Fruit fly (Drosophila melanogaster) whole organism, prepupa: ENCODE measurements around the gene Acp32CD.

Experiments
- Blimp-1 ChIP-seq: fragments of 200-800 bp; sonication (Bioruptor generic); optimal IDR thresholded peaks from 3 replicates; lab custom pipeline; 2017; ENCODE audit warnings: missing biosample characterization, missing genetic modification characterization, mild to moderate bottlenecking, moderate library complexity, missing genetic modification reagents
- CG10631 ChIP-seq: fragments of 200-800 bp; sonication (Bioruptor generic); optimal IDR thresholded peaks from 2 replicates; lab custom pipeline; 2016; ENCODE audit warnings: missing biosample characterization, missing genetic modification characterization
- CG10669 ChIP-seq: fragments of 200-800 bp; sonication (Bioruptor generic); optimal IDR thresholded peaks from 3 replicates; lab custom pipeline; 2018; ENCODE audit warnings: missing biosample characterization, mild to moderate bottlenecking, missing genetic modification characterization, moderate library complexity
- CG11902 ChIP-seq: fragments of 200-800 bp; sonication (Bioruptor generic); optimal IDR thresholded peaks from 3 replicates; lab custom pipeline; 2016; ENCODE audit warnings: missing biosample characterization, missing genetic modification characterization
- CG15336 ChIP-seq: fragments of 200-800 bp; sonication (Bioruptor generic); IDR thresholded peaks from 2 replicates; pipeline ENCODE4 v1.3.6; 2022; ENCODE audit warnings: missing biosample characterization, missing genetic modification characterization
- CG1621 ChIP-seq: fragments of 200-800 bp; sonication (Bioruptor generic); optimal IDR thresholded peaks from 3 replicates; lab custom pipeline; 2018; ENCODE audit warnings: missing biosample characterization, mild to moderate bottlenecking, missing genetic modification characterization
- CG16779 ChIP-seq: fragments of 200-800 bp; sonication (Bioruptor generic); optimal IDR thresholded peaks from 3 replicates; lab custom pipeline; 2017; ENCODE audit warnings: missing biosample characterization, mild to moderate bottlenecking, missing genetic modification characterization
- CG3032 ChIP-seq: fragments of 200-800 bp; optimal IDR thresholded peaks from 2 replicates; lab custom pipeline; 2019; ENCODE audit warnings: missing biosample characterization, mild to moderate bottlenecking, missing genetic modification characterization, moderate library complexity
- CG32006 ChIP-seq: fragments of 200-800 bp; sonication (Bioruptor generic); optimal IDR thresholded peaks from 3 replicates; lab custom pipeline; 2017; ENCODE audit warnings: missing biosample characterization, mild to moderate bottlenecking, missing genetic modification characterization
- CG34406 ChIP-seq: fragments of 200-800 bp; sonication (Bioruptor generic); optimal IDR thresholded peaks from 3 replicates; lab custom pipeline; 2016; ENCODE audit warnings: missing biosample characterization, missing genetic modification characterization
- CG3919 ChIP-seq: fragments of 200-800 bp; sonication (Bioruptor generic); optimal IDR thresholded peaks from 3 replicates; lab custom pipeline; 2016; ENCODE audit warnings: missing biosample characterization, missing genetic modification characterization
- CG4318 ChIP-seq: fragments of 200-800 bp; sonication (Bioruptor generic); optimal IDR thresholded peaks from 3 replicates; lab custom pipeline; 2017; ENCODE audit warnings: missing biosample characterization, mild to moderate bottlenecking, missing genetic modification characterization
- CG6163 ChIP-seq: fragments of 200-800 bp; sonication (Bioruptor generic); IDR thresholded peaks from 3 replicates; pipeline ENCODE4 v1.3.6; 2022; ENCODE audit warnings: missing biosample characterization, missing genetic modification characterization
- CG6276 ChIP-seq: fragments of 200-800 bp; sonication (Bioruptor generic); optimal IDR thresholded peaks from 2 replicates; lab custom pipeline; 2017; ENCODE audit warnings: missing biosample characterization, mild to moderate bottlenecking, missing genetic modification characterization
- CG6792 ChIP-seq: fragments of 200-800 bp; sonication (Bioruptor generic); optimal IDR thresholded peaks from 3 replicates; lab custom pipeline; 2016; ENCODE audit warnings: missing biosample characterization, missing genetic modification characterization
- CG6808 ChIP-seq: fragments of 200-800 bp; sonication (Bioruptor generic); optimal IDR thresholded peaks from 3 replicates; lab custom pipeline; 2017; ENCODE audit warnings: missing biosample characterization, missing genetic modification characterization, mild to moderate bottlenecking, moderate library complexity, missing genetic modification reagents
- CG6854 ChIP-seq: fragments of 200-800 bp; sonication (Bioruptor generic); optimal IDR thresholded peaks from 2 replicates; lab custom pipeline; 2017; ENCODE audit warnings: missing biosample characterization, mild to moderate bottlenecking, missing genetic modification characterization
- CG7368 ChIP-seq: fragments of 200-800 bp; sonication (Bioruptor generic); optimal IDR thresholded peaks from 3 replicates; lab custom pipeline; 2016; ENCODE audit warnings: missing biosample characterization, missing genetic modification characterization
- CG8319 ChIP-seq: fragments of 200-800 bp; sonication (Bioruptor generic); optimal IDR thresholded peaks from 3 replicates; lab custom pipeline; 2016; ENCODE audit warnings: missing biosample characterization, missing genetic modification characterization
- CG9139 ChIP-seq: fragments of 200-800 bp; sonication (Bioruptor generic); optimal IDR thresholded peaks from 3 replicates; lab custom pipeline; 2017; ENCODE audit warnings: missing biosample characterization, mild to moderate bottlenecking, missing genetic modification characterization
- Eip75B ChIP-seq: fragments of 200-800 bp; sonication (Bioruptor generic); optimal IDR thresholded peaks from 3 replicates; lab custom pipeline; 2016; ENCODE audit warnings: missing biosample characterization, missing genetic modification characterization
- Eip78C ChIP-seq: fragments of 200-800 bp; sonication (Bioruptor generic); peaks from one replicate; lab custom pipeline; 2016; ENCODE audit warnings: missing biosample characterization, missing genetic modification characterization
- Eip93F ChIP-seq: fragments of 200-800 bp; sonication (Bioruptor generic); optimal IDR thresholded peaks from 2 replicates; lab custom pipeline; 2016; ENCODE audit warnings: missing biosample characterization, mild to moderate bottlenecking, missing genetic modification characterization
- Ets21C ChIP-seq: fragments of 200-800 bp; sonication (Bioruptor generic); optimal IDR thresholded peaks from 3 replicates; lab custom pipeline; 2016; ENCODE audit warnings: missing biosample characterization, missing genetic modification characterization
- Ets96B ChIP-seq: fragments of 200-800 bp; optimal IDR thresholded peaks from 2 replicates; lab custom pipeline; 2019; ENCODE audit warnings: missing biosample characterization, mild to moderate bottlenecking, missing genetic modification characterization, moderate library complexity
- Gug ChIP-seq: fragments of 200-800 bp; sonication (Bioruptor generic); IDR thresholded peaks from 2 replicates; pipeline ENCODE4 v1.3.6; 2022; ENCODE audit warnings: missing biosample characterization, missing genetic modification characterization
- Hr38 ChIP-seq: sonication (Bioruptor generic); optimal IDR thresholded peaks from 2 replicates; lab custom pipeline; 2016; ENCODE audit warnings: missing biosample characterization, missing genetic modification characterization
- Hr4 ChIP-seq: fragments of 200-800 bp; sonication (Bioruptor generic); optimal IDR thresholded peaks from 3 replicates; lab custom pipeline; 2016; ENCODE audit warnings: missing biosample characterization, missing genetic modification characterization
- Lpt ChIP-seq: fragments of 200-800 bp; sonication (Bioruptor generic); optimal IDR thresholded peaks from 3 replicates; lab custom pipeline; 2016; ENCODE audit warnings: missing biosample characterization, missing genetic modification characterization
- Met ChIP-seq: fragments of 200-800 bp; sonication (Bioruptor generic); optimal IDR thresholded peaks from 3 replicates; lab custom pipeline; 2016; ENCODE audit warnings: missing biosample characterization, missing genetic modification characterization
- OdsH ChIP-seq: fragments of 200-800 bp; sonication (Bioruptor generic); optimal IDR thresholded peaks from 3 replicates; lab custom pipeline; 2016; ENCODE audit warnings: missing biosample characterization, missing genetic modification characterization
- Sox102F ChIP-seq: fragments of 200-800 bp; sonication (Bioruptor generic); optimal IDR thresholded peaks from 2 replicates; lab custom pipeline; 2016; ENCODE audit warnings: missing biosample characterization, mild to moderate bottlenecking, missing genetic modification characterization
- Sox15 ChIP-seq: fragments of 200-800 bp; sonication (Bioruptor generic); optimal IDR thresholded peaks from 3 replicates; lab custom pipeline; 2016; ENCODE audit warnings: missing biosample characterization, missing genetic modification characterization
- achi ChIP-seq: fragments of 200-800 bp; sonication (Bioruptor generic); optimal IDR thresholded peaks from 3 replicates; lab custom pipeline; 2016; ENCODE audit warnings: missing biosample characterization, missing genetic modification characterization
- acj6 ChIP-seq: fragments of 200-800 bp; sonication (Bioruptor generic); optimal IDR thresholded peaks from 3 replicates; lab custom pipeline; 2016; ENCODE audit warnings: missing biosample characterization, missing genetic modification characterization
- cyc ChIP-seq: fragments of 200-800 bp; sonication (Bioruptor generic); optimal IDR thresholded peaks from 3 replicates; lab custom pipeline; 2016; ENCODE audit warnings: missing biosample characterization, missing genetic modification characterization
- dac ChIP-seq: fragments of 200-800 bp; sonication (Bioruptor generic); optimal IDR thresholded peaks from 2 replicates; lab custom pipeline; 2017; ENCODE audit warnings: missing biosample characterization, mild to moderate bottlenecking, missing genetic modification characterization
- dsx ChIP-seq: fragments of 200-800 bp; optimal IDR thresholded peaks from 3 replicates; lab custom pipeline; 2019; ENCODE audit warnings: missing biosample characterization, mild to moderate bottlenecking, missing genetic modification characterization, moderate library complexity; ENCODE audit not compliant: poor library complexity, severe bottlenecking
- eg ChIP-seq: fragments of 200-800 bp; sonication (Bioruptor generic); IDR thresholded peaks from 3 replicates; pipeline ENCODE4 v1.3.6; 2022; ENCODE audit warnings: missing biosample characterization, missing genetic modification characterization
- esn ChIP-seq: fragments of 200-800 bp; sonication (Bioruptor generic); optimal IDR thresholded peaks from 2 replicates; lab custom pipeline; 2016; ENCODE audit warnings: missing biosample characterization, mild to moderate bottlenecking, missing genetic modification characterization, moderate library complexity
- fd85E ChIP-seq: fragments of 200-800 bp; sonication (Bioruptor generic); optimal IDR thresholded peaks from 3 replicates; lab custom pipeline; 2016; ENCODE audit warnings: missing biosample characterization, missing genetic modification characterization
- fkh ChIP-seq: fragments of 200-800 bp; sonication (Bioruptor generic); optimal IDR thresholded peaks from 3 replicates; lab custom pipeline; 2017; ENCODE audit warnings: missing biosample characterization, mild to moderate bottlenecking, missing genetic modification characterization, moderate library complexity
- lz ChIP-seq: fragments of 200-800 bp; sonication (Bioruptor generic); optimal IDR thresholded peaks from 3 replicates; lab custom pipeline; 2016; ENCODE audit warnings: missing biosample characterization, missing genetic modification characterization
- net ChIP-seq: fragments of 200-800 bp; sonication (Bioruptor generic); optimal IDR thresholded peaks from 3 replicates; lab custom pipeline; 2016; ENCODE audit warnings: missing biosample characterization, missing genetic modification characterization
- pdm3 ChIP-seq: fragments of 200-800 bp; sonication (Bioruptor generic); optimal IDR thresholded peaks from 3 replicates; lab custom pipeline; 2016; ENCODE audit warnings: missing biosample characterization, missing genetic modification characterization
- ss ChIP-seq, 2 experiments: fragments of 200-800 bp; sonication (Bioruptor generic); optimal IDR thresholded peaks; 2 replicates in 1 of 2; 3 replicates in 1 of 2; lab custom pipeline; 2017 to 2018; ENCODE audit warnings: mild to moderate bottlenecking in 2 of 2, missing biosample characterization in 2 of 2, missing genetic modification characterization in 2 of 2, moderate library complexity in 1 of 2
- topi ChIP-seq: fragments of 200-800 bp; sonication (Bioruptor generic); optimal IDR thresholded peaks from 3 replicates; lab custom pipeline; 2016; ENCODE audit warnings: missing biosample characterization, missing genetic modification characterization
- vri ChIP-seq: fragments of 200-800 bp; sonication (Bioruptor generic); optimal IDR thresholded peaks from 3 replicates; lab custom pipeline; 2016; ENCODE audit warnings: missing biosample characterization, mild to moderate bottlenecking, missing genetic modification characterization

Gene Acp32CD

dm6 chr2L:11052493-11052788 lies 37.0 kb downstream of the Acp32CD start (continued):
- TF ChIP-seq CG1621 (no peak), esn (GFP tag; lab: Kevin White, UChicago) (peak; percentile 16), CG6792 (GFP tag; lab: Kevin White, UChicago) (peak; percentile 19), lz (peak; percentile 15), CG10631 (peak; percentile 76), achi (GFP tag; lab: Kevin White, UChicago) (peak; percentile 68), CG16779 (tag; lab: Kevin White, UChicago) (peak; percentile 46), CG34406 (peak; percentile 79)

- peak; percentile 50 for TF ChIP-seq CG32006
- peak; percentile 90 for TF ChIP-seq CG10669 (GFP tag; lab: Kevin White, UChicago)
- TF ChIP-seq Blimp-1 (GFP tag; lab: Kevin White, UChicago): peak; percentile 62
- TF ChIP-seq fd85E (GFP tag; lab: Kevin White, UChicago): peak; percentile 79
- peak; percentile 84 for TF ChIP-seq CG6854 (GFP tag; lab: Kevin White, UChicago)
- peak; percentile 61 for TF ChIP-seq Eip93F (GFP tag; lab: Kevin White, UChicago)
- no peak for TF ChIP-seq fkh
- peak; percentile 90 for TF ChIP-seq CG10631
- TF ChIP-seq Sox15 (GFP tag; lab: Kevin White, UChicago): peak; percentile 90
- peak; percentile 92 for TF ChIP-seq topi (GFP tag; lab: Kevin White, UChicago)
- peak; percentile 89 for TF ChIP-seq CG34406
- no peak for TF ChIP-seq Hr38 (GFP tag; lab: Kevin White, UChicago)
- peak; percentile 91 for TF ChIP-seq lz
- peak; percentile 79 for TF ChIP-seq CG9139 (GFP tag; lab: Kevin White, UChicago)
- TF ChIP-seq CG6276 (GFP tag; lab: Kevin White, UChicago): peak; percentile 52
- TF ChIP-seq CG15336 (GFP tag; lab: Robert Waterston, UW): peak; percentile 47; the same call in 1 of the 2 replicates
- peak; percentile 91 for TF ChIP-seq Ets96B
- peak; percentile 83 for TF ChIP-seq dsx (GFP tag; lab: Kevin White, UChicago)
- peak; percentile 93 for TF ChIP-seq CG11902 (GFP tag; lab: Kevin White, UChicago)
- peak; percentile 91 for TF ChIP-seq Sox102F (GFP tag; lab: Kevin White, UChicago)
- peak; percentile 90 for TF ChIP-seq CG6808 (GFP tag; lab: Kevin White, UChicago)
- TF ChIP-seq CG16779 (tag; lab: Kevin White, UChicago): peak; percentile 73
- TF ChIP-seq net (GFP tag; lab: Kevin White, UChicago): peak; percentile 85
- TF ChIP-seq Eip75B (GFP tag; lab: Kevin White, UChicago): peak; percentile 93
- TF ChIP-seq achi (GFP tag; lab: Kevin White, UChicago): peak; percentile 88
- peak; percentile 86 to 92 for TF ChIP-seq ss (GFP tag; optimal IDR thresholded peaks at IDR 0.05; lab: Kevin White, UChicago)
- TF ChIP-seq Lpt (GFP tag; lab: Kevin White, UChicago): peak; percentile 58
- peak; percentile 70 for TF ChIP-seq eg (GFP tag; lab: Robert Waterston, UW)
- TF ChIP-seq Eip78C (GFP tag; lab: Kevin White, UChicago): peak; percentile 98
- peak; percentile 66 for TF ChIP-seq Gug (GFP tag; lab: Robert Waterston, UW)
- peak; percentile 59 for TF ChIP-seq Hr4 (GFP tag; lab: Kevin White, UChicago)
- peak; percentile 93 for TF ChIP-seq CG8319 (GFP tag; lab: Kevin White, UChicago)
- peak; percentile 91 for TF ChIP-seq cyc (GFP tag; lab: Kevin White, UChicago)
- peak; percentile 6 for TF ChIP-seq dac (GFP tag; lab: Kevin White, UChicago)
- TF ChIP-seq CG6163 (GFP tag; lab: Robert Waterston, UW): peak; percentile 94
- peak; percentile 92 for TF ChIP-seq CG3919 (GFP tag; lab: Kevin White, UChicago)
- peak; percentile 94 for TF ChIP-seq Met (GFP tag; lab: Kevin White, UChicago)
- TF ChIP-seq CG3032: peak; percentile 89
- peak; percentile 93 for TF ChIP-seq CG6792 (GFP tag; lab: Kevin White, UChicago)
- TF ChIP-seq Ets21C: peak; percentile 82
- peak; percentile 92 for TF ChIP-seq OdsH (GFP tag; lab: Kevin White, UChicago)
- peak; percentile 85 for TF ChIP-seq CG7368
- peak; percentile 90 for TF ChIP-seq pdm3 (GFP tag; lab: Kevin White, UChicago)
- TF ChIP-seq CG4318: no peak
- peak; percentile 84 for TF ChIP-seq vri (GFP tag; lab: Kevin White, UChicago)
- TF ChIP-seq acj6: peak; percentile 94
These were observed 37.8 kb downstream of the Acp32CD start for dm6 chr2L:11053018-11053807.
